Worm (Caenorhabditis elegans) whole organism, young adult: ENCODE results near the gene sdz-9.

Experiments
- ets-4 ChIP-seq: fragments of 200-800 bp; sonication (Bioruptor generic); optimal IDR thresholded peaks from 2 replicates; lab custom pipeline; 2018; ENCODE audit warnings: mild to moderate bottlenecking, missing genetic modification characterization, missing compliant biosample characterization
- hlh-26 ChIP-seq: fragments of 200-800 bp; sonication (Bioruptor generic); conservative IDR thresholded peaks from 2 replicates; pipeline ENCODE4 v1.3.6; 2022; ENCODE audit warnings: missing genetic modification reagents, missing genetic modification characterization, missing compliant biosample characterization
- pha-4 ChIP-seq: fragments of 150-350 bp; sonication (generic microtip); optimal IDR thresholded peaks from 2 replicates; lab custom pipeline; 2014; ENCODE audit warnings: missing biosample characterization, missing genetic modification reagents, missing genetic modification characterization
- ztf-6 ChIP-seq: fragments of 200-800 bp; sonication (Bioruptor generic); IDR thresholded peaks from 2 replicates; pipeline ENCODE4 v1.3.6; 2022; ENCODE audit warnings: missing genetic modification reagents, missing genetic modification characterization, missing compliant biosample characterization

ce11 chrII:2758476-2758875 lies 15.0 kb downstream of the sdz-9 start, which contains the start of gene fbxb-107:
- TF ChIP-seq pha-4 (tag; lab: Kevin White, UChicago) = no peak
- TF ChIP-seq hlh-26 (GFP tag; lab: Robert Waterston, UW) = no peak
- no peak for TF ChIP-seq ets-4 (GFP tag; lab: Kevin White, UChicago)
- no peak for TF ChIP-seq ztf-6 (GFP tag; lab: Robert Waterston, UW)
